Worm (Caenorhabditis elegans) whole organism, young adult: ENCODE results near the gene him-3.

Experiments
- F52B5.7 ChIP-seq: sonication (generic microtip); optimal IDR thresholded peaks from 2 replicates; lab custom pipeline; 2016; ENCODE audit warnings: mild to moderate bottlenecking, missing genetic modification characterization, missing compliant biosample characterization
- ZK185.1 ChIP-seq: sonication (generic microtip); optimal IDR thresholded peaks from 2 replicates; lab custom pipeline; 2016; ENCODE audit warnings: mild to moderate bottlenecking, missing genetic modification characterization, missing compliant biosample characterization; ENCODE audit not compliant: poor library complexity, severe bottlenecking
- gei-17 ChIP-seq: fragments of 200-800 bp; sonication (Bioruptor generic); optimal IDR thresholded peaks from 2 replicates; lab custom pipeline; 2018; ENCODE audit warnings: mild to moderate bottlenecking, missing genetic modification characterization, missing compliant biosample characterization
- madf-10 ChIP-seq: sonication (generic microtip); optimal IDR thresholded peaks from 2 replicates; lab custom pipeline; 2016; ENCODE audit warnings: mild to moderate bottlenecking, missing genetic modification characterization, missing compliant biosample characterization
- rcor-1 ChIP-seq: fragments of 200-800 bp; sonication (Bioruptor generic); IDR thresholded peaks from 2 replicates; pipeline ENCODE4 v1.3.6; 2022; ENCODE audit warnings: missing genetic modification reagents, missing genetic modification characterization, missing compliant biosample characterization
- unc-62 ChIP-seq: fragments of 150-350 bp; optimal IDR thresholded peaks from 2 replicates; lab custom pipeline; 2014; ENCODE audit warnings: missing biosample characterization, missing genetic modification reagents, missing genetic modification characterization
- zfh-2 ChIP-seq: fragments of 200-800 bp; sonication (Bioruptor generic); conservative IDR thresholded peaks from 2 replicates; pipeline ENCODE4 v1.3.6; 2022; ENCODE audit warnings: missing genetic modification reagents, missing genetic modification characterization, missing compliant biosample characterization

DNA sequence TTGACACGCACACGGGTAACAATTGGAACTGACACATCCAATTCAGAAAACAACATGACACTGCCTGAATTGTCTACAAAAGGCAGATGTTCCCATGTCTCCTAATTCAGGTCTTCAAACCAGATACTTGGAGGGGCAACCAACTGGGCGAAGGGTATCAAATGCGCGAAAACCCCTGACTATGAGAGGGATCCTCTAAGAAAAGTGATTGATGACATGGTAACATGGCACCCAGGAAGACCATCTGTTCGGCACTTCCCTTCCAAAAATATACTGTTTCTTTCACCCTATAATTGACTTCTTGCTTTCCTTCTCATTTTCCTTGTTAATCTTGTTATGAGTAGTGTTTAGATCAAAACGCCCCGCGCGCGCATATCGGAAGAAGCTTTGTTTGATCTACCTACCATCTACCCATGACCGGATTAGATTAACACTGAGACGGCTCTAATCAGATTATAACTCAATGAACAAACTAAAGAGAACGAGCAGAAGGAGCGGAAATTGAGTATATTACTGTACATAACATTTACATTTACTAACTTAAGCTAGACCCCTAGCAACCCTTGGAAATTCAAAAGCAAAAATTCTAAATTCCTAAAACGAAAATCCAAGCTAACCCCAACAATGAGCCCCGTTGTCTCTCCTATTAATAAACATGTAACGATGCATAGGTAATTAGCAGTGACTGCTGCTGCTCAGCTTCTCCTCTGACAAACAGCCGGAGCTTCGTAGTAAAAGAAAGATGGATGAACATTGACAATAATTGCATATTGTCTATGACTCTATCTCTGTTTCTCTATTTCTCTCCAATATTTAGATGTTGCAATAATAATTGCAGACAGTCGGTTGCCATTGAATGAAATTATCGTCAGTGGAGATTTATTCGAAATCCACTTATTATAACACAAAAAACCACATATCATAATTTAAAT, 7.4 kb downstream of the him-3 start:
- TF ChIP-seq zfh-2 (GFP tag; lab: Robert Waterston, UW) (no peak), madf-10 (tag; lab: Kevin White, UChicago) (no peak), rcor-1 (GFP tag; lab: Robert Waterston, UW) (no peak), gei-17 (GFP tag; lab: Kevin White, UChicago) (no peak), ZK185.1 (tag; lab: Kevin White, UChicago) (no peak), F52B5.7 (tag; lab: Kevin White, UChicago) (no peak), unc-62 (GFP tag; lab: Kevin White, UChicago) (no peak)
